Worm (Caenorhabditis elegans) whole organism, L1 larva: ENCODE data around the gene K10D11.6.

Experiments used
- C04F5.9 ChIP-seq: sonication (generic microtip); optimal IDR thresholded peaks from 2 replicates; lab custom pipeline; 2016; ENCODE audit warnings: missing genetic modification characterization, missing compliant biosample characterization
- Y116A8C.19 ChIP-seq: sonication (generic microtip); optimal IDR thresholded peaks from 2 replicates; lab custom pipeline; 2016; ENCODE audit warnings: missing compliant biosample characterization, missing genetic modification characterization, borderline replicate concordance
- aha-1 ChIP-seq: fragments of 150-350 bp; optimal IDR thresholded peaks from 2 replicates; lab custom pipeline; 2014; ENCODE audit warnings: missing biosample characterization, missing genetic modification characterization
- blmp-1 ChIP-seq: fragments of 150-350 bp; optimal IDR thresholded peaks from 2 replicates; lab custom pipeline; 2014; ENCODE audit warnings: missing biosample characterization, missing genetic modification characterization
- ceh-63 ChIP-seq: fragments of 200-800 bp; sonication (Bioruptor generic); optimal IDR thresholded peaks from 2 replicates; lab custom pipeline; 2018; ENCODE audit warnings: mild to moderate bottlenecking, missing genetic modification characterization, missing compliant biosample characterization
- ceh-8 ChIP-seq: fragments of 200-800 bp; sonication (Bioruptor generic); optimal IDR thresholded peaks from 2 replicates; lab custom pipeline; 2018; ENCODE audit warnings: mild to moderate bottlenecking, missing genetic modification characterization, moderate library complexity, missing compliant biosample characterization
- ceh-82 ChIP-seq, 3 experiments: fragments of 150-350 bp in 1 of 3; sonication (generic microtip) in 2 of 3; optimal IDR thresholded peaks; 2 replicates each; lab custom pipeline; 2014 to 2017; ENCODE audit warnings: missing biosample characterization in 3 of 3, missing genetic modification characterization in 3 of 3
- ceh-88 ChIP-seq: fragments of 200-800 bp; sonication (Bioruptor generic); IDR thresholded peaks from 2 replicates; pipeline ENCODE4 v1.3.6; 2022; ENCODE audit warnings: missing genetic modification characterization, missing compliant biosample characterization
- dsc-1 ChIP-seq: sonication (generic microtip); optimal IDR thresholded peaks from 2 replicates; lab custom pipeline; 2016; ENCODE audit warnings: mild to moderate bottlenecking, missing genetic modification characterization, missing compliant biosample characterization
- efl-1 ChIP-seq, 4 experiments: fragments of 150-350 bp; optimal IDR thresholded peaks in 3 of 4; peaks in 1 of 4; 1 replicate in 1 of 4; 2 replicates in 3 of 4; lab custom pipeline; 2014; ENCODE audit warnings: missing biosample characterization in 2 of 4, missing genetic modification characterization in 2 of 4, missing genetic modification reagents in 2 of 4
- efl-3 ChIP-seq: fragments of 200-800 bp; sonication (Bioruptor generic); optimal IDR thresholded peaks from 2 replicates; lab custom pipeline; 2018; ENCODE audit warnings: mild to moderate bottlenecking, missing genetic modification characterization, missing compliant biosample characterization
- egl-13 ChIP-seq: sonication (generic microtip); optimal IDR thresholded peaks from 2 replicates; lab custom pipeline; 2016; ENCODE audit warnings: missing genotype, missing genetic modification reagents, missing genetic modification characterization, missing compliant biosample characterization
- egl-27 ChIP-seq, 2 experiments: fragments of 150-350 bp in 1 of 2; sonication (generic microtip); optimal IDR thresholded peaks; 3 replicates each; lab custom pipeline; 2017 to 2018; ENCODE audit warnings: missing biosample characterization in 2 of 2, missing genetic modification characterization in 2 of 2, missing genetic modification reagents in 2 of 2
- elt-2 ChIP-seq: sonication (generic microtip); optimal IDR thresholded peaks from 2 replicates; lab custom pipeline; 2016; ENCODE audit warnings: missing genetic modification characterization, mild to moderate bottlenecking, inconsistent platforms, missing compliant biosample characterization, missing genetic modification reagents
- fkh-10 ChIP-seq: sonication (generic microtip); optimal IDR thresholded peaks from 2 replicates; lab custom pipeline; 2017; ENCODE audit warnings: missing biosample characterization, missing genetic modification reagents, missing genetic modification characterization
- fkh-8 ChIP-seq: sonication (generic microtip); optimal IDR thresholded peaks from 2 replicates; lab custom pipeline; 2016; ENCODE audit warnings: mild to moderate bottlenecking, missing genetic modification characterization, missing compliant biosample characterization
- fos-1 ChIP-seq: fragments of 150-350 bp; optimal IDR thresholded peaks from 2 replicates; lab custom pipeline; 2014; ENCODE audit warnings: missing biosample characterization, missing genetic modification characterization
- hlh-4 ChIP-seq: sonication (generic microtip); optimal IDR thresholded peaks from 2 replicates; lab custom pipeline; 2016; ENCODE audit warnings: mild to moderate bottlenecking, missing genetic modification characterization, missing compliant biosample characterization
- irx-1 ChIP-seq: sonication (generic microtip); optimal IDR thresholded peaks from 2 replicates; lab custom pipeline; 2016; ENCODE audit warnings: missing genetic modification characterization, missing compliant biosample characterization
- lin-14 ChIP-seq: fragments of 200-800 bp; sonication (Bioruptor generic); optimal IDR thresholded peaks from 2 replicates; lab custom pipeline; 2018; ENCODE audit warnings: mild to moderate bottlenecking, missing genetic modification characterization, moderate library complexity, missing compliant biosample characterization
- lin-35 ChIP-seq, 2 experiments: fragments of 150-350 bp; optimal IDR thresholded peaks; 2 replicates each; lab custom pipeline; 2014; ENCODE audit warnings: missing biosample characterization in 2 of 2, missing genetic modification characterization in 2 of 2, missing genetic modification reagents in 2 of 2
- lin-39 ChIP-seq: fragments of 150-350 bp; optimal IDR thresholded peaks from 2 replicates; lab custom pipeline; 2014; ENCODE audit warnings: missing biosample characterization, missing genetic modification reagents, missing genetic modification characterization
- lsy-2 ChIP-seq, 2 experiments: fragments of 150-350 bp; optimal IDR thresholded peaks; 2 replicates each; lab custom pipeline; 2014; ENCODE audit warnings: missing biosample characterization in 2 of 2, missing genetic modification characterization in 2 of 2
- mab-9 ChIP-seq: fragments of 200-800 bp; sonication (Bioruptor generic); IDR thresholded peaks from 2 replicates; pipeline ENCODE4 v1.3.6; 2022; ENCODE audit warnings: missing genetic modification reagents, missing genetic modification characterization, missing compliant biosample characterization
- mdl-1 ChIP-seq, 2 experiments: fragments of 150-350 bp; optimal IDR thresholded peaks; 2 replicates each; lab custom pipeline; 2014 to 2017; ENCODE audit warnings: missing biosample characterization in 2 of 2, missing genetic modification characterization in 2 of 2, inconsistent platforms in 1 of 2
- mef-2 ChIP-seq: fragments of 150-350 bp; optimal IDR thresholded peaks from 2 replicates; lab custom pipeline; 2014; ENCODE audit warnings: missing biosample characterization, missing genetic modification characterization
- mep-1 ChIP-seq: fragments of 150-350 bp; optimal IDR thresholded peaks from 2 replicates; lab custom pipeline; 2014; ENCODE audit warnings: missing biosample characterization, missing genetic modification characterization
- nhr-11 ChIP-seq: fragments of 150-350 bp; optimal IDR thresholded peaks from 2 replicates; lab custom pipeline; 2014; ENCODE audit warnings: missing biosample characterization, missing genetic modification characterization
- nhr-20 ChIP-seq: sonication (generic microtip); optimal IDR thresholded peaks from 2 replicates; lab custom pipeline; 2016; ENCODE audit warnings: mild to moderate bottlenecking, missing genetic modification characterization, missing compliant biosample characterization
- nhr-28 ChIP-seq: fragments of 150-350 bp; optimal IDR thresholded peaks from 2 replicates; lab custom pipeline; 2014; ENCODE audit warnings: missing biosample characterization, missing genetic modification characterization
- nhr-47 ChIP-seq: sonication (generic microtip); optimal IDR thresholded peaks from 2 replicates; lab custom pipeline; 2016; ENCODE audit warnings: mild to moderate bottlenecking, missing genetic modification characterization, moderate library complexity, missing compliant biosample characterization
- nhr-71 ChIP-seq: sonication (generic microtip); optimal IDR thresholded peaks from 2 replicates; lab custom pipeline; 2016; ENCODE audit warnings: mild to moderate bottlenecking, missing genetic modification characterization, moderate library complexity, missing compliant biosample characterization
- nhr-76 ChIP-seq: sonication (generic microtip); optimal IDR thresholded peaks from 2 replicates; lab custom pipeline; 2017; ENCODE audit warnings: missing biosample characterization, missing genetic modification characterization
- nhr-77 ChIP-seq: fragments of 150-350 bp; optimal IDR thresholded peaks from 2 replicates; lab custom pipeline; 2014; ENCODE audit warnings: missing biosample characterization, missing genetic modification characterization
- nhr-85 ChIP-seq: sonication (generic microtip); peaks from one replicate; lab custom pipeline; 2016; ENCODE audit warnings: missing genetic modification characterization, inconsistent platforms, missing compliant biosample characterization
- pax-3 ChIP-seq: fragments of 200-800 bp; sonication (Bioruptor generic); optimal IDR thresholded peaks from 2 replicates; lab custom pipeline; 2018; ENCODE audit warnings: mild to moderate bottlenecking, missing genetic modification characterization, moderate library complexity, missing compliant biosample characterization
- rnt-1 ChIP-seq: sonication (generic microtip); optimal IDR thresholded peaks from 2 replicates; lab custom pipeline; 2016; ENCODE audit warnings: mild to moderate bottlenecking, missing genetic modification characterization, moderate library complexity, missing compliant biosample characterization
- skn-1 ChIP-seq: fragments of 150-350 bp; optimal IDR thresholded peaks from 2 replicates; lab custom pipeline; 2014; ENCODE audit warnings: missing biosample characterization, missing genetic modification characterization
- snpc-4 ChIP-seq: fragments of 150-350 bp; optimal IDR thresholded peaks from 2 replicates; lab custom pipeline; 2014; ENCODE audit warnings: missing biosample characterization, missing genetic modification characterization
- snu-23 ChIP-seq: sonication (generic microtip); optimal IDR thresholded peaks from 2 replicates; lab custom pipeline; 2016; ENCODE audit warnings: missing genetic modification characterization, missing compliant biosample characterization
- sox-4 ChIP-seq: sonication (generic microtip); optimal IDR thresholded peaks from 2 replicates; lab custom pipeline; 2016; ENCODE audit warnings: missing genetic modification characterization, missing compliant biosample characterization
- swsn-7 ChIP-seq: sonication (generic microtip); optimal IDR thresholded peaks from 2 replicates; lab custom pipeline; 2016; ENCODE audit warnings: missing genetic modification characterization, missing compliant biosample characterization
- tlp-1 ChIP-seq: fragments of 150-350 bp; optimal IDR thresholded peaks from 2 replicates; lab custom pipeline; 2014; ENCODE audit warnings: missing biosample characterization, missing genetic modification characterization
- unc-62 ChIP-seq: fragments of 150-350 bp; optimal IDR thresholded peaks from 2 replicates; lab custom pipeline; 2014; ENCODE audit warnings: missing biosample characterization, missing genetic modification reagents, missing genetic modification characterization
- vab-15 ChIP-seq: sonication (generic microtip); optimal IDR thresholded peaks from 2 replicates; lab custom pipeline; 2017; ENCODE audit warnings: missing genotype, mild to moderate bottlenecking, missing genetic modification characterization, missing compliant biosample characterization
- xbp-1 ChIP-seq: sonication (generic microtip); optimal IDR thresholded peaks from 2 replicates; lab custom pipeline; 2016; ENCODE audit warnings: missing genetic modification characterization, missing compliant biosample characterization
- zip-4 ChIP-seq: fragments of 200-800 bp; sonication (Bioruptor generic); optimal IDR thresholded peaks from 2 replicates; lab custom pipeline; 2018; ENCODE audit warnings: mild to moderate bottlenecking, missing genetic modification characterization, moderate library complexity, missing compliant biosample characterization

Gene K10D11.6

DNA sequence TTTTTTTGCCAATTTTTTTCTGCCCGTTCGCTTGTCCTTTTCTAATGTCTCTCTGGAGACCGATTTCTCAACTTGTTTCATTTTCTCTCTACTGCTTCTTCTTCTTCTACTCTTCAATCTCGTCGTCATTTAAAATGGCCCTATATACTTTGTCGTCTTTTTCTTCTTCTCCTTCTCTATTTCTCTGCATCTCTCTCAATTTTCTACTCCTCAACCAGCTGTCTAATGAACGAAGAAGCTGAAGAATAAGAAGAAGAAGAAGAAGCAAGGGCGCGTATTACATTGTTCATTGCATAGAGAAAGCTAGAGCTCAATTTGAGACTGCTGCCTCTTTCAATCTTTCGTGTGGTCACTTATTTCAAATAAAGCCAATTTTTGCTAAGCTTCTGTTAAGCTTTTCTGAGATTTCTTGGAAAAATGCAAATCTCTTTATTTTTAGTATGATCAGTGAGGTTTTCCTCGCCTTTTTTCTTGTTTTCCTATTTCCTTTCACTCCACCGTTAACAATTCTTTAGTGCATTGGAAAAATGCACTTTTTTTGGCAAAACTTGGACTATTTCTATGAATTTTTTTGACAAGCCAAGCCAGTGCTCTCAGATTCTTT is 26.6 kb upstream of the K10D11.6 start:
- TF ChIP-seq fkh-10 (GFP tag; lab: Kevin White, UChicago) (peak; percentile 11), snu-23 (peak; percentile 31), ceh-88 (no peak), dsc-1 (tag; lab: Kevin White, UChicago) (peak; percentile 89), sox-4 (tag; lab: Kevin White, UChicago) (no peak), egl-13 (no peak), fkh-8 (tag; lab: Kevin White, UChicago) (peak; percentile 53), lsy-2 (tag; optimal IDR thresholded peaks at IDR 0.05; lab: Kevin White, UChicago) (peak in 1 of 2 experiments; percentile 35), elt-2 (tag; lab: Kevin White, UChicago) (no peak), tlp-1 (tag; lab: Kevin White, UChicago) (no peak), ceh-82 (tag; optimal IDR thresholded peaks at IDR 0.05; lab: Kevin White, UChicago) (peak in 1 of 3 experiments; percentile 11), rnt-1 (tag; lab: Kevin White, UChicago) (peak; percentile 30), C04F5.9 (tag; lab: Kevin White, UChicago) (no peak), vab-15 (tag; lab: Kevin White, UChicago) (no peak), nhr-71 (tag; lab: Kevin White, UChicago) (peak; percentile 37), mep-1 (peak; percentile 27), lin-14 (peak; percentile 87), efl-3 (GFP tag; lab: Kevin White, UChicago) (no peak), efl-1 (optimal IDR thresholded peaks at IDR 0.05; lab: Kevin White, UChicago) (peak; percentile 24 to 29), efl-1 (GFP tag; optimal IDR thresholded peaks at IDR 0.05 in 1 of 2; lab: Kevin White, UChicago) (no peak), nhr-47 (peak; percentile 43), irx-1 (tag; lab: Kevin White, UChicago) (no peak), fos-1 (no peak), pax-3 (tag; lab: Kevin White, UChicago) (peak; percentile 28), swsn-7 (tag; lab: Kevin White, UChicago) (peak; percentile 15), zip-4 (GFP tag; lab: Kevin White, UChicago) (no peak)

DNA sequence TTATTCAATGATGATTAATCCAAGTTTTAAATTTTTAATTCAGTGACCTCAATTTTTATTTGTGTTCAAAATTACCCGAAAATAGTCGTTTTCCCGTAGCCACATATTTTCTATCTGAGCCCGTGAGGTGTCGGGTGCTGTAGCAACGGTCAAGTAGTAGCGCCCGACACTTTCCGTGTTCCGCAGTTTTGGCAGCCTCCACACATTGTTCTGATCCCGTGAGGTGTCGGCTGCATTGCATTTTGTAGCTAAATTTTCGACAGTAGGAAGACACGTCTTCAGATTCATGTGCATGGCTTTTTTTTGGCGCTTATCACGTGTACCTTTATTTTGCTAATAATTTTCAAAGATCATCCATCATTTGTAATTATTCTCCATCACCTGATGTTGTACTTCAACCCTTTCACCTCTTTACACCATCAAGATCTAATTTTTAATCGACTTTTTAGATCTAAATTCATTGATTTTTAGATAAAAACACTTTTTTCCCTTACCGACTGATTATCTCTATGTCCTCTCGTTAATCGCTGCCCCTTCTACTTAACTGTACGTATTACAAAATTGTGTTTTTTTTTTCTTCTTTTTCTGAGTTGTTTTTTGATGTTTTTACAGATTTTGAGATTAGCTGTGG is 24.6 kb upstream of the K10D11.6 start:
- TF ChIP-seq nhr-47 (no peak), unc-62 (no peak), lin-14 (peak; percentile 20), aha-1 (tag; lab: Kevin White, UChicago) (no peak), snpc-4 (tag; lab: Kevin White, UChicago) (peak; percentile 82), efl-1 (optimal IDR thresholded peaks at IDR 0.05; lab: Kevin White, UChicago) (no peak), efl-1 (GFP tag; optimal IDR thresholded peaks at IDR 0.05 in 1 of 2; lab: Kevin White, UChicago) (no peak), ceh-63 (GFP tag; lab: Kevin White, UChicago) (no peak), nhr-28 (no peak), lin-39 (no peak), nhr-85 (tag; lab: Kevin White, UChicago) (peak; percentile 87), ceh-8 (no peak)

DNA sequence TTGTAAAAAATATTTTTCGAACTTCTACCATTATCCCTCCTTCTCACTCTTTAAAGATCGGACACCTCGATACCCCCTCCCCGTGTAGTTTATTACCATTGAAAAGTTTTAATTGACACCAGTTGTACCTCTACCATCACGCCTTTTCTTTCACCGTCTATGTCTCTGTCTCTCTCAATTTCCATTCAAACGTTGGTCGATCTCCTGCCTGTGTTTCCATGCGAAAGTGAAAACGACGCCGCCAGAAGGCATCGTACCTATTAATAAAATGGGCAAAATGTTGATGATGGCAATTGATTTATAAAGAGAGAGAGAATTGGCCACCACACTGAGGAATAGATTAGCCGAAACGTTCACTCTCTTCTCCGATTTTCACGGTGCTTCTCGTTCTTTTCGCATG is 24.0 kb upstream of the K10D11.6 start:
- TF ChIP-seq skn-1 (no peak), snu-23 (peak; percentile 36), nhr-77 (tag; lab: Kevin White, UChicago) (no peak), unc-62 (no peak), fkh-8 (tag; lab: Kevin White, UChicago) (no peak), egl-27 (tag; optimal IDR thresholded peaks at IDR 0.05; lab: Kevin White, UChicago) (no peak), mab-9 (GFP tag; lab: Robert Waterston, UW) (no peak), mef-2 (tag; lab: Kevin White, UChicago) (no peak), nhr-11 (tag; lab: Kevin White, UChicago) (no peak), hlh-4 (no peak), nhr-47 (no peak), Y116A8C.19 (no peak), lsy-2 (tag; optimal IDR thresholded peaks at IDR 0.05; lab: Kevin White, UChicago) (peak in 1 of 2 experiments; percentile 10), mdl-1 (tag; optimal IDR thresholded peaks at IDR 0.05; lab: Kevin White, UChicago) (peak in 1 of 2 experiments; percentile 17), rnt-1 (tag; lab: Kevin White, UChicago) (peak; percentile 17), lin-35 (GFP tag; optimal IDR thresholded peaks at IDR 0.05; lab: Kevin White, UChicago) (peak in 1 of 2 experiments; percentile 14), nhr-20 (tag; lab: Kevin White, UChicago) (peak; percentile 17), nhr-76 (tag; lab: Kevin White, UChicago) (no peak), lin-14 (peak; percentile 67), mep-1 (peak; percentile 22), C04F5.9 (tag; lab: Kevin White, UChicago) (no peak), nhr-85 (tag; lab: Kevin White, UChicago) (peak; percentile 75), blmp-1 (tag; lab: Kevin White, UChicago) (peak; percentile 99), lin-39 (no peak), xbp-1 (tag; lab: Kevin White, UChicago) (no peak)
